Worm (Caenorhabditis elegans) whole organism, late embryonic: ENCODE measurements around the gene F10E7.9.
A peak's percentile ranks its signal among the peaks of the same experiment; 100 is the strongest.

ENCODE experiments used
- C08G9.2 ChIP-seq: sonication (generic microtip); optimal IDR thresholded peaks from 2 replicates; lab custom pipeline; 2016; ENCODE audit warnings: mild to moderate bottlenecking, missing genetic modification characterization, moderate library complexity, missing compliant biosample characterization
- C38D4.7 ChIP-seq: fragments of 200-800 bp; sonication (Bioruptor generic); optimal IDR thresholded peaks from 2 replicates; lab custom pipeline; 2018; ENCODE audit warnings: mild to moderate bottlenecking, missing genetic modification characterization, moderate library complexity, missing compliant biosample characterization
- F13H6.1 ChIP-seq: sonication (generic microtip); optimal IDR thresholded peaks from 2 replicates; lab custom pipeline; 2016; ENCODE audit warnings: missing genetic modification characterization, missing compliant biosample characterization
- K09A11.1 ChIP-seq: sonication (generic microtip); optimal IDR thresholded peaks from 2 replicates; lab custom pipeline; 2017; ENCODE audit warnings: antibody characterized with exemption, mild to moderate bottlenecking, missing genetic modification characterization, missing compliant biosample characterization; ENCODE audit not compliant: insufficient read depth
- Y22D7AL.16 ChIP-seq: sonication (generic microtip); optimal IDR thresholded peaks from 2 replicates; lab custom pipeline; 2016; ENCODE audit warnings: missing genetic modification characterization, missing compliant biosample characterization
- ahr-1 ChIP-seq: sonication (generic microtip); optimal IDR thresholded peaks from 2 replicates; lab custom pipeline; 2016; ENCODE audit warnings: missing genetic modification characterization, missing compliant biosample characterization
- ceh-18 ChIP-seq: sonication (generic microtip); optimal IDR thresholded peaks from 2 replicates; lab custom pipeline; 2016; ENCODE audit warnings: missing genetic modification characterization, missing compliant biosample characterization
- ceh-22 ChIP-seq: sonication (generic microtip); optimal IDR thresholded peaks from 2 replicates; lab custom pipeline; 2017; ENCODE audit warnings: missing biosample characterization, missing genetic modification characterization
- ceh-30 ChIP-seq: fragments of 150-350 bp; optimal IDR thresholded peaks from 2 replicates; lab custom pipeline; 2014; ENCODE audit warnings: missing biosample characterization, missing genetic modification characterization
- ceh-31 ChIP-seq: sonication (generic microtip); optimal IDR thresholded peaks from 2 replicates; lab custom pipeline; 2016; ENCODE audit warnings: missing genetic modification characterization, missing compliant biosample characterization
- ceh-34 ChIP-seq: sonication (generic microtip); optimal IDR thresholded peaks from 2 replicates; lab custom pipeline; 2016; ENCODE audit warnings: mild to moderate bottlenecking, missing genetic modification characterization, missing compliant biosample characterization
- ceh-48 ChIP-seq: sonication (generic microtip); optimal IDR thresholded peaks from 2 replicates; lab custom pipeline; 2016; ENCODE audit warnings: missing genetic modification characterization, inconsistent platforms, missing compliant biosample characterization
- ceh-9 ChIP-seq: sonication (generic microtip); optimal IDR thresholded peaks from 2 replicates; lab custom pipeline; 2016; ENCODE audit warnings: mild to moderate bottlenecking, missing genetic modification characterization, inconsistent platforms, missing compliant biosample characterization
- dmd-4 ChIP-seq: sonication (generic microtip); optimal IDR thresholded peaks from 2 replicates; lab custom pipeline; 2016; ENCODE audit warnings: borderline replicate concordance, missing genetic modification characterization, missing compliant biosample characterization
- dve-1 ChIP-seq: sonication (generic microtip); optimal IDR thresholded peaks from 2 replicates; lab custom pipeline; 2017; ENCODE audit warnings: antibody characterized with exemption, mild to moderate bottlenecking, missing genetic modification characterization, missing compliant biosample characterization
- elt-2 ChIP-seq: sonication (generic microtip); optimal IDR thresholded peaks from 2 replicates; lab custom pipeline; 2016; ENCODE audit warnings: missing genetic modification reagents, missing genetic modification characterization, missing compliant biosample characterization
- elt-4 ChIP-seq: sonication (generic microtip); optimal IDR thresholded peaks from 2 replicates; lab custom pipeline; 2016; ENCODE audit warnings: missing genetic modification characterization, missing compliant biosample characterization
- ets-4 ChIP-seq: sonication (generic microtip); optimal IDR thresholded peaks from 2 replicates; lab custom pipeline; 2016; ENCODE audit warnings: missing genetic modification characterization, missing compliant biosample characterization
- lim-6 ChIP-seq: sonication (generic microtip); optimal IDR thresholded peaks from 2 replicates; lab custom pipeline; 2016; ENCODE audit warnings: missing genetic modification characterization, missing compliant biosample characterization
- madf-2 ChIP-seq: sonication (generic microtip); optimal IDR thresholded peaks from 2 replicates; lab custom pipeline; 2017; ENCODE audit warnings: missing genetic modification characterization, missing compliant biosample characterization
- nfya-1 ChIP-seq: sonication (generic microtip); optimal IDR thresholded peaks from 2 replicates; lab custom pipeline; 2017; ENCODE audit warnings: missing genetic modification characterization, mild to moderate bottlenecking, missing compliant biosample characterization, antibody characterized with exemption, moderate library complexity
- nhr-11 ChIP-seq: fragments of 150-350 bp; optimal IDR thresholded peaks from 2 replicates; lab custom pipeline; 2014; ENCODE audit warnings: missing biosample characterization, missing genetic modification characterization
- nhr-232 ChIP-seq: sonication (generic microtip); optimal IDR thresholded peaks from 2 replicates; lab custom pipeline; 2016; ENCODE audit warnings: missing genetic modification characterization, missing compliant biosample characterization
- pax-1 ChIP-seq: fragments of 150-350 bp; optimal IDR thresholded peaks from 2 replicates; lab custom pipeline; 2014; ENCODE audit warnings: missing biosample characterization, missing genetic modification characterization
- pros-1 ChIP-seq: fragments of 150-350 bp; optimal IDR thresholded peaks from 2 replicates; lab custom pipeline; 2014; ENCODE audit warnings: missing biosample characterization, missing genetic modification reagents, missing genetic modification characterization
- ref-2 ChIP-seq: sonication (generic microtip); optimal IDR thresholded peaks from 2 replicates; lab custom pipeline; 2016; ENCODE audit warnings: missing genetic modification characterization, missing compliant biosample characterization
- rnt-1 ChIP-seq: sonication (generic microtip); optimal IDR thresholded peaks from 2 replicates; lab custom pipeline; 2016; ENCODE audit warnings: missing genetic modification characterization, missing compliant biosample characterization
- sox-4 ChIP-seq: sonication (generic microtip); optimal IDR thresholded peaks from 2 replicates; lab custom pipeline; 2017; ENCODE audit warnings: mild to moderate bottlenecking, missing genetic modification characterization, inconsistent platforms, missing compliant biosample characterization
- syd-9 ChIP-seq: sonication (generic microtip); optimal IDR thresholded peaks from 2 replicates; lab custom pipeline; 2016; ENCODE audit warnings: mild to moderate bottlenecking, missing genetic modification characterization, moderate library complexity, missing compliant biosample characterization
- tbx-2 ChIP-seq: sonication (generic microtip); optimal IDR thresholded peaks from 2 replicates; lab custom pipeline; 2016; ENCODE audit warnings: missing genetic modification characterization, missing compliant biosample characterization
- tbx-7 ChIP-seq: sonication (generic microtip); optimal IDR thresholded peaks from 2 replicates; lab custom pipeline; 2016; ENCODE audit warnings: missing genotype, missing genetic modification characterization, missing compliant biosample characterization
- unc-42 ChIP-seq: sonication (generic microtip); optimal IDR thresholded peaks from 2 replicates; lab custom pipeline; 2016; ENCODE audit warnings: missing genotype, missing genetic modification characterization, missing compliant biosample characterization
- unc-55 ChIP-seq: sonication (generic microtip); optimal IDR thresholded peaks from 2 replicates; lab custom pipeline; 2017; ENCODE audit warnings: missing biosample characterization, missing genetic modification reagents, missing genetic modification characterization
- ztf-16 ChIP-seq: sonication (generic microtip); optimal IDR thresholded peaks from 2 replicates; lab custom pipeline; 2017; ENCODE audit warnings: missing genetic modification characterization, missing compliant biosample characterization

The F10E7.9 gene

DNA sequence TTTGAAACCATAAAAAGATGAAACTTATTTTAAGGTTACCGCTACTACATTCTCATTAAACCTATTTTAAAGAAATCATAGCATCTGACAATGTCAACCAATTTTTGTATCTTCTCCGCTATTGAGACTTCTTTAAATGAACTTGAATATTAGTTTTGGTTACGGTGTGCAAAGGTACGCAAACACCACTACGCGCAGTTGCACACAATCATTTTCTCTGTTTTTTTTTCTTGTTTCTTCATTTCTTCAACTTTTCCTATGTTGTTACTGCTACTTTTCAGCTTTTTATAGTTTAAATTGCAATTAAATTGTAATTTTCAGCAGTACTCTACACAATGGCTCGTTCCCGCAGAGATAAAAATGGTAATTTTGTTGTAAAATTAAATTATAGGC, 1.8 kb upstream of the F10E7.9 start, which contains the start of gene F10E7.5:
TSS of gene F10E7.5 (plus strand) at position 322 of the 393 bp plus-strand sequence.
- TF ChIP-seq nfya-1 (peak; percentile 45), unc-42 (tag; lab: Kevin White, UChicago) (peak; percentile 77), ahr-1 (tag; lab: Kevin White, UChicago) (no peak), F13H6.1 (no peak), unc-55 (GFP tag; lab: Kevin White, UChicago) (peak; percentile 43), ceh-30 (tag; lab: Kevin White, UChicago) (peak; percentile 21)

DNA sequence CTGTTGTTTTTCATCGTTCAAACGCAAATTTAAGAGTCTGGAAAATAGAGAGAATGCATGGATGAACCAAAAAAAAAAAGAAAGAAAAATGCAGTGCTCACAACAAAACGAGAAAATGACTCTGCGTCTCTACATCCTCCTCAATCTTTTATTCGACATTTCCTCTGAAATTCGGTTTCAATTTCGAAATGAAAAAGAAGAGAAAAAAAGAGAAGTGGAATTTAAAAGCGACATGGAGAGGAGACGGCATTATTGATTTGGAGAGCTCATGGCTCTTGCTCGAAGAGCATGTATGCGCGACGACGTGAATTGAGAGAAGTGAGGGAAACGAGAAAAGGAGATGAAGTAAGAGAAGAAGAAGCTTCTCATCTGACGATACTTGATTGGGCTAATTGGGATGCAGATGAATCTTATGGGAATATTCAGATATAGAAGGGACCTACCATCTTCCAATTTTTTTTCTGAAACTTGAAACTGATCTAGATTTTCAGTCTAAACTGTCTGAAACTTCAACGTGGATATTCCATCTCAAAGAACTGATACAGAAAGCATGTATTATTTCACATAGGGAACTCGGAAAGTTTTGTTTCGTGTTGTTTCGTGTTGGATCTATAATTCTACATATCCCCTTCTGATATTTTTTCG, 1.3 kb upstream of the F10E7.9 start:
- TF ChIP-seq ceh-48 (tag; lab: Kevin White, UChicago) (peak; percentile 66), F13H6.1 (no peak), unc-42 (tag; lab: Kevin White, UChicago) (peak; percentile 25)
- TF ChIP-seq, all 69 proteins: peak for 2

DNA sequence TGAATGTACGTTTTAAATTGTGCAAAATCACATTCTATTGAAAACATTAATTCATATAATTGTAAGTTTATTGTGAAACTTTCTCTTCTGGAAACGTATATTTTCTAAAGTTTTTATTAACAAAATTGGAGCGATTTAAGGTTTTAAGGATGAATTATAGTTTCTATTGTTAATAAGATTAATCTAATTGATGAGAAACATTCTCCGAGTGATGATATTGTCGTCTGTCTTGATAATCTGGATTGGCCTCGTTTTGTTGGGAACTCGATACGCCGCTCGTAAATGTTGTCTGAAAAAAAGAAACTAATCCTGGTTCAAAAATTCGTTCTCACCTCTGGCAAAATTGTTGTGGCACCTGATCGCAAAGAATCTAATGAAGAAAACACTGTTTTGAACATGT, 3.5 kb downstream of the F10E7.9 start:
- TF ChIP-seq C38D4.7 (GFP tag; lab: Kevin White, UChicago) (no peak), ceh-48 (tag; lab: Kevin White, UChicago) (no peak), dve-1 (tag; lab: Kevin White, UChicago) (no peak), ceh-31 (tag; lab: Kevin White, UChicago) (no peak), elt-4 (tag; lab: Kevin White, UChicago) (no peak), ceh-9 (tag; lab: Kevin White, UChicago) (no peak), dmd-4 (tag; lab: Kevin White, UChicago) (no peak), unc-42 (tag; lab: Kevin White, UChicago) (no peak), K09A11.1 (tag; lab: Kevin White, UChicago) (no peak), lim-6 (tag; lab: Kevin White, UChicago) (no peak), pros-1 (tag; lab: Kevin White, UChicago) (no peak), C08G9.2 (tag; lab: Kevin White, UChicago) (no peak), sox-4 (tag; lab: Kevin White, UChicago) (no peak)

DNA sequence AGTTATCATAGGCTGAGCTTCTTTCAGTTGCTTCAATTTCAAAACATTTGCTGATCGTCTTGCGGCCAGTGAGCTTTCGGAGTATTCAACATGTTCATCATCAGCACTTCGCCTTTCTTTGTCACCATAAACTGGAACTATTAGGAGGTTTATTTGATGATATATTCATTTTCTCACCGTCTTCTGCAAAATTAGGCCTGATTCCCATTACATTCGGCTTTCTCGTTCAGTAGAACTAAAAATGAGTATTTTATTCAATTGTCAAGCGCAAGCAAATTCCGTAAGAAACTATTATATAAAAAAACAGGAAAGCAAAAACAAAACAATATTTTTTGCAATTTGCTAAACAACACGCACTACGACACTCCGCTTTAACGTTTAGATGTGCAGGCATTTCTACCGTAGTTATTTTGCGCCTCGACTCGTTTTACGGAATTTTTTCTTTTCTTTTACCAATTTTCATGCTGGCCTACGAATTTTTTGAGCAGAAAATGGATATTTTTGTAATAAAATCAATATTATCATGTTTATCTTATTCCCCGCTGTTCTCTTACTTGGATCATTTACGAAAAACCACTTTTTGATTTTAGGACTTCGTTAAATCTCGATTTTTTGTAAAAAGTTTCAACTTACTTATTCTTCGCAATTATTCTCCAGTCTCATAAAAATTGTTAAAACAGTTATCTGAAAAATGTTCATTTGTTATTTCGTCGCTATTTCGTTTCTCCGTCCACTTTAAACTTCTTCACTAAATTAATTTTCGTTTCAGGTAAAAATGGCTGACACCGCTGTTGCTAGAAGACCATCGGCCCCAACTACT, 4.9 kb downstream of the F10E7.9 start, which contains the start of the genes farl-11 and rpl-33:
TSS of gene farl-11 (minus strand) at position 242 of the 820 bp plus-strand sequence.
TSS of gene rpl-33 (plus strand) at position 770 of the 820 bp plus-strand sequence.
- TF ChIP-seq rnt-1 (tag; lab: Kevin White, UChicago) (peak; percentile 19), Y22D7AL.16 (tag; lab: Kevin White, UChicago) (no peak), tbx-7 (tag; lab: Kevin White, UChicago) (no peak), nfya-1 (peak; percentile 73), ets-4 (peak; percentile 39), ceh-18 (tag; lab: Kevin White, UChicago) (peak; percentile 54), dve-1 (tag; lab: Kevin White, UChicago) (peak; percentile 50), pax-1 (tag; lab: Kevin White, UChicago) (peak; percentile 19), elt-2 (tag; lab: Kevin White, UChicago) (peak; percentile 42), tbx-2 (peak; percentile 52), unc-42 (tag; lab: Kevin White, UChicago) (peak; percentile 6), nhr-232 (tag; lab: Kevin White, UChicago) (no peak), ceh-22 (tag; lab: Kevin White, UChicago) (no peak), syd-9 (tag; lab: Kevin White, UChicago) (no peak), ref-2 (tag; lab: Kevin White, UChicago) (peak; percentile 29), ztf-16 (tag; lab: Kevin White, UChicago) (no peak), unc-55 (GFP tag; lab: Kevin White, UChicago) (peak; percentile 38), nhr-11 (tag; lab: Kevin White, UChicago) (no peak), ceh-34 (tag; lab: Kevin White, UChicago) (peak; percentile 23), madf-2 (tag; lab: Kevin White, UChicago) (no peak), ceh-31 (tag; lab: Kevin White, UChicago) (peak; percentile 80), C38D4.7 (GFP tag; lab: Kevin White, UChicago) (no peak)
